Worm (Caenorhabditis elegans): ENCODE data around the gene ncr-1.

Gene ncr-1

DNA sequence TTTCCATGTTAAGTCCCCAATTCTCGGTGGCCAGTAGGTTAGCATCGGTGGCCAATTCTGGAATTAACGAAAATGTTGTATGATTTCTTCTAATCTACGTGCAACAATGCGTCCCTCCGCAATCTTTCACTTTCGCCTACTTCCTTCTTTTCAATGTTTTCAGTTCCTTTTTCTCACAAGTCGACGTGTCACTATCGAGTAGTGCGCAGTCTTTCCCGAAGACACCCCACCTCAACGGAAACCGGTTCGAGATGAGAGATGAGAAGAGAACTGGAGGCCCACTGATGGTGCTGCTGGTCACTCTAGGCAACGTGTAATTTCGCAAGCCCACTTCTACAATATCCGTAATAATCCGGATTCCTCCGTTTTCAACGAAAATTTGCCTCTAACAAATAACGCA is 31.3 kb upstream of the ncr-1 start:
- TF ChIP-seq ceh-63 (GFP tag; optimal IDR thresholded peaks at IDR 0.05) (no peak), C16A3.4 (tag; optimal IDR thresholded peaks at IDR 0.05) (no peak), hlh-4 (tag; optimal IDR thresholded peaks at IDR 0.05) (no peak), sptf-1 (tag; optimal IDR thresholded peaks at IDR 0.05) (no peak), nhr-28 (tag; optimal IDR thresholded peaks at IDR 0.05) (no peak), aly-2 (tag; optimal IDR thresholded peaks at IDR 0.05) (no peak), ceh-90 (tag; optimal IDR thresholded peaks at IDR 0.05) (no peak), fkh-8 (tag; optimal IDR thresholded peaks at IDR 0.05) (no peak), nhr-20 (tag; optimal IDR thresholded peaks at IDR 0.05) (peak; percentile 36), unc-30 (tag; optimal IDR thresholded peaks at IDR 0.05) (no peak), pag-3 (tag; optimal IDR thresholded peaks at IDR 0.05; ENCODE audit: borderline replicate concordance, insufficient read depth) (no peak), lir-3 (tag; optimal IDR thresholded peaks at IDR 0.05; ENCODE audit: poor library complexity) (no peak), rnt-1 (tag; optimal IDR thresholded peaks at IDR 0.05) (no peak), nhr-47 (tag; optimal IDR thresholded peaks at IDR 0.05) (no peak), zag-1 (tag; optimal IDR thresholded peaks at IDR 0.05) (no peak), unc-130 (tag; optimal IDR thresholded peaks at IDR 0.05) (no peak), unc-98 (GFP tag; IDR thresholded peaks at IDR 0.05) (no peak), nhr-237 (tag; optimal IDR thresholded peaks at IDR 0.05) (no peak), jun-1 (tag; optimal IDR thresholded peaks at IDR 0.05) (no peak), dpl-1 (GFP tag; optimal IDR thresholded peaks at IDR 0.05) (no peak), lin-39 (tag; optimal IDR thresholded peaks at IDR 0.05) (no peak), fos-1 (tag; optimal IDR thresholded peaks at IDR 0.05) (no peak), F16B12.6 (tag; optimal IDR thresholded peaks at IDR 0.05) (no peak), dsc-1 (tag; optimal IDR thresholded peaks at IDR 0.05) (no peak), tlp-1 (tag; optimal IDR thresholded peaks at IDR 0.05) (no peak), alr-1 (tag; optimal IDR thresholded peaks at IDR 0.05; ENCODE audit: borderline replicate concordance) (no peak), lsy-2 (tag; optimal IDR thresholded peaks at IDR 0.05) (no peak), pqm-1 (tag; optimal IDR thresholded peaks at IDR 0.05) (no peak), pax-3 (tag; optimal IDR thresholded peaks at IDR 0.05) (no peak), ces-1 (GFP tag; optimal IDR thresholded peaks at IDR 0.05) (no peak), mef-2 (tag; optimal IDR thresholded peaks at IDR 0.05) (no peak), ets-5 (GFP tag; IDR thresholded peaks at IDR 0.05) (no peak), mdl-1 (tag; optimal IDR thresholded peaks at IDR 0.05) (no peak), nhr-11 (tag; optimal IDR thresholded peaks at IDR 0.05) (no peak), snu-23 (GFP tag; optimal IDR thresholded peaks at IDR 0.05) (peak; percentile 31), swsn-7 (tag; optimal IDR thresholded peaks at IDR 0.05) (no peak), lin-15B (tag; optimal IDR thresholded peaks at IDR 0.05) (no peak), snpc-4 (tag; optimal IDR thresholded peaks at IDR 0.05) (no peak), ztf-4 (tag; optimal IDR thresholded peaks at IDR 0.05) (peak; percentile 5), vab-15 (tag; optimal IDR thresholded peaks at IDR 0.05) (no peak), nhr-19 (GFP tag; conservative IDR thresholded peaks at IDR 0.05) (no peak), xbp-1 (tag; optimal IDR thresholded peaks at IDR 0.05) (peak; percentile 97), unc-62 (GFP tag; optimal IDR thresholded peaks at IDR 0.05) (no peak), C04F5.9 (tag; optimal IDR thresholded peaks at IDR 0.05) (no peak), efl-3 (GFP tag; optimal IDR thresholded peaks at IDR 0.05) (no peak), nhr-71 (tag; optimal IDR thresholded peaks at IDR 0.05) (peak; percentile 16), hlh-17 (GFP tag; optimal IDR thresholded peaks at IDR 0.05; ENCODE audit: borderline replicate concordance) (no peak), sup-37 (GFP tag; optimal IDR thresholded peaks at IDR 0.05) (no peak), mep-1 (tag; optimal IDR thresholded peaks at IDR 0.05) (peak; percentile 33), ceh-82 (tag; optimal IDR thresholded peaks at IDR 0.05) (no peak), grh-1 (GFP tag; IDR thresholded peaks at IDR 0.05) (peak; percentile 55), sox-4 (tag; optimal IDR thresholded peaks at IDR 0.05) (no peak), ceh-8 (GFP tag; optimal IDR thresholded peaks at IDR 0.05) (no peak), irx-1 (tag; optimal IDR thresholded peaks at IDR 0.05) (no peak)
